Fruit fly (Drosophila melanogaster) whole organism, embryonic: ENCODE data around the gene CG8562.

Source experiments
- Bteb2 ChIP-seq: fragments of 200-800 bp; sonication (Bioruptor generic); optimal IDR thresholded peaks from 2 replicates; lab custom pipeline; 2016; ENCODE audit warnings: missing biosample characterization, missing genetic modification characterization
- CG10654 ChIP-seq: fragments of 200-800 bp; sonication (Bioruptor generic); optimal IDR thresholded peaks from 2 replicates; lab custom pipeline; 2016; ENCODE audit warnings: missing biosample characterization, missing genetic modification characterization
- CG10959 ChIP-seq: fragments of 200-800 bp; sonication (Bioruptor generic); IDR thresholded peaks from 2 replicates; pipeline ENCODE4 v1.3.6; 2022; ENCODE audit warnings: missing biosample characterization, missing genetic modification characterization
- CG11398 ChIP-seq: fragments of 200-800 bp; sonication (Bioruptor generic); optimal IDR thresholded peaks from 2 replicates; lab custom pipeline; 2016; ENCODE audit warnings: missing biosample characterization, missing genetic modification characterization
- CG16779 ChIP-seq: fragments of 200-800 bp; sonication (Bioruptor generic); IDR thresholded peaks from 2 replicates; pipeline ENCODE4 v1.3.6; 2022; ENCODE audit warnings: missing biosample characterization, missing genetic modification characterization
- CG16813 ChIP-seq: fragments of 200-800 bp; sonication (Bioruptor generic); IDR thresholded peaks from 3 replicates; pipeline ENCODE4 v1.3.6; 2022; ENCODE audit warnings: missing biosample characterization, missing genetic modification characterization; ENCODE audit not compliant: partially characterized antibody
- CG17328 ChIP-seq: fragments of 200-800 bp; sonication (Bioruptor generic); IDR thresholded peaks from 2 replicates; pipeline ENCODE4 v1.3.6; 2022; ENCODE audit warnings: missing biosample characterization, missing genetic modification characterization
- CG18476 ChIP-seq: fragments of 200-800 bp; sonication (Bioruptor generic); optimal IDR thresholded peaks from 2 replicates; lab custom pipeline; 2016; ENCODE audit warnings: missing biosample characterization, mild to moderate bottlenecking, missing genetic modification characterization
- CG2199 ChIP-seq: fragments of 200-800 bp; sonication (Bioruptor generic); IDR thresholded peaks from 3 replicates; pipeline ENCODE4 v1.3.6; 2022; ENCODE audit warnings: missing biosample characterization, missing genetic modification characterization
- CG2678 ChIP-seq: fragments of 200-800 bp; sonication (Bioruptor generic); optimal IDR thresholded peaks from 3 replicates; lab custom pipeline; 2019; ENCODE audit warnings: missing biosample characterization, mild to moderate bottlenecking, missing genetic modification characterization, moderate library complexity
- CG30403 ChIP-seq: fragments of 200-800 bp; sonication (Bioruptor generic); optimal IDR thresholded peaks from 3 replicates; lab custom pipeline; 2016; ENCODE audit warnings: missing biosample characterization, missing genetic modification characterization
- CG3065 ChIP-seq: fragments of 200-800 bp; sonication (Bioruptor generic); optimal IDR thresholded peaks from 2 replicates; lab custom pipeline; 2016; ENCODE audit warnings: missing biosample characterization, missing genetic modification characterization
- CG32772 ChIP-seq: fragments of 200-800 bp; sonication (Bioruptor generic); IDR thresholded peaks from 2 replicates; pipeline ENCODE4 v1.3.6; 2022; ENCODE audit warnings: missing biosample characterization, missing genetic modification characterization
- CG3847 ChIP-seq: fragments of 200-800 bp; sonication (Bioruptor generic); IDR thresholded peaks from 2 replicates; pipeline ENCODE4 v1.3.6; 2022; ENCODE audit warnings: missing biosample characterization, missing genetic modification characterization
- CG4328 ChIP-seq: fragments of 200-800 bp; sonication (Bioruptor generic); optimal IDR thresholded peaks from 3 replicates; lab custom pipeline; 2017; ENCODE audit warnings: missing biosample characterization, missing genetic modification reagents, missing genetic modification characterization
- CG6683 ChIP-seq: fragments of 200-800 bp; sonication (Bioruptor generic); optimal IDR thresholded peaks from 2 replicates; lab custom pipeline; 2017; ENCODE audit warnings: missing biosample characterization, mild to moderate bottlenecking, missing genetic modification characterization, missing genetic modification reagents
- CG6791 ChIP-seq: fragments of 200-800 bp; sonication (Bioruptor generic); IDR thresholded peaks from 3 replicates; pipeline ENCODE4 v1.3.6; 2022; ENCODE audit warnings: missing biosample characterization, missing genetic modification characterization; ENCODE audit not compliant: partially characterized antibody
- CG6854 ChIP-seq: fragments of 200-800 bp; sonication (Bioruptor generic); optimal IDR thresholded peaks from 3 replicates; lab custom pipeline; 2017; ENCODE audit warnings: missing biosample characterization, mild to moderate bottlenecking, missing genetic modification characterization
- CG7271 ChIP-seq: fragments of 200-800 bp; sonication (Bioruptor generic); optimal IDR thresholded peaks from 2 replicates; lab custom pipeline; 2018; ENCODE audit warnings: missing biosample characterization, mild to moderate bottlenecking, missing genetic modification characterization, moderate library complexity
- CG9797 ChIP-seq: fragments of 200-800 bp; sonication (Bioruptor generic); optimal IDR thresholded peaks from 3 replicates; lab custom pipeline; 2018; ENCODE audit warnings: missing biosample characterization, mild to moderate bottlenecking, missing genetic modification characterization
- Camta ChIP-seq: fragments of 200-800 bp; sonication (Bioruptor generic); optimal IDR thresholded peaks from 2 replicates; lab custom pipeline; 2016; ENCODE audit warnings: missing biosample characterization, missing genetic modification characterization
- Chrac-16 ChIP-seq: fragments of 200-800 bp; sonication (Bioruptor generic); optimal IDR thresholded peaks from 3 replicates; lab custom pipeline; 2016; ENCODE audit warnings: missing biosample characterization, missing genetic modification characterization
- D ChIP-seq, 2 experiments: fragments of 200-800 bp in 1 of 2; fragments of >200 bp in 1 of 2; sonication (Bioruptor generic) in 1 of 2; optimal IDR thresholded peaks; 2 replicates in 1 of 2; 3 replicates in 1 of 2; lab custom pipeline; 2017; ENCODE audit warnings: mild to moderate bottlenecking in 1 of 2, missing biosample characterization in 1 of 2, missing genetic modification characterization in 1 of 2, missing genetic modification reagents in 1 of 2
- Drgx ChIP-seq: fragments of 200-800 bp; sonication (Bioruptor generic); IDR thresholded peaks from 2 replicates; pipeline ENCODE4 v1.3.6; 2022; ENCODE audit warnings: missing biosample characterization, missing genetic modification characterization
- Fer3 ChIP-seq: fragments of 200-800 bp; sonication (Bioruptor generic); optimal IDR thresholded peaks from 2 replicates; lab custom pipeline; 2018; ENCODE audit warnings: missing biosample characterization, mild to moderate bottlenecking, missing genetic modification characterization, moderate library complexity
- HHEX ChIP-seq: fragments of 200-800 bp; sonication (Bioruptor generic); optimal IDR thresholded peaks from 3 replicates; lab custom pipeline; 2017; ENCODE audit warnings: missing biosample characterization, mild to moderate bottlenecking, missing genetic modification characterization, missing genetic modification reagents
- HLHmδ ChIP-seq: fragments of 200-800 bp; sonication (Bioruptor generic); optimal IDR thresholded peaks from 2 replicates; lab custom pipeline; 2018; ENCODE audit warnings: missing biosample characterization, mild to moderate bottlenecking, missing genetic modification characterization, moderate library complexity
- NFAT ChIP-seq: fragments of 200-800 bp; sonication (Bioruptor generic); IDR thresholded peaks from 2 replicates; pipeline ENCODE4 v1.3.6; 2022; ENCODE audit warnings: missing biosample characterization, missing genetic modification characterization
- Optix ChIP-seq: fragments of 200-800 bp; sonication (Bioruptor generic); IDR thresholded peaks from 3 replicates; pipeline ENCODE4 v1.3.6; 2022; ENCODE audit warnings: missing biosample characterization, missing genetic modification characterization
- Sry-δ ChIP-seq: fragments of 200-800 bp; sonication (Bioruptor generic); optimal IDR thresholded peaks from 2 replicates; lab custom pipeline; 2016; ENCODE audit warnings: missing biosample characterization, missing genetic modification characterization
- Tbp ChIP-seq: fragments of >200 bp; optimal IDR thresholded peaks from 2 replicates; lab custom pipeline; 2018; ENCODE audit warnings: missing biosample characterization, missing genetic modification characterization
- al ChIP-seq: fragments of 200-800 bp; sonication (Bioruptor generic); IDR thresholded peaks from 2 replicates; pipeline ENCODE4 v1.3.6; 2022; ENCODE audit warnings: missing biosample characterization, missing genetic modification characterization
- ase ChIP-seq: fragments of 200-800 bp; sonication (Bioruptor generic); IDR thresholded peaks from 3 replicates; pipeline ENCODE4 v1.3.6; 2022; ENCODE audit warnings: missing biosample characterization, missing genetic modification characterization
- btn ChIP-seq: fragments of 200-800 bp; sonication (Bioruptor generic); optimal IDR thresholded peaks from 2 replicates; lab custom pipeline; 2016; ENCODE audit warnings: missing biosample characterization, missing genetic modification characterization
- corto ChIP-seq: fragments of 200-800 bp; sonication (Bioruptor generic); optimal IDR thresholded peaks from 2 replicates; lab custom pipeline; 2016; ENCODE audit warnings: missing biosample characterization, mild to moderate bottlenecking, missing genetic modification characterization, moderate library complexity
- fd102C ChIP-seq: fragments of 200-800 bp; sonication (Bioruptor generic); optimal IDR thresholded peaks from 2 replicates; lab custom pipeline; 2018; ENCODE audit warnings: missing biosample characterization, mild to moderate bottlenecking, missing genetic modification characterization, moderate library complexity
- fru ChIP-seq: fragments of >200 bp; optimal IDR thresholded peaks from 2 replicates; lab custom pipeline; 2017
- gem ChIP-seq: fragments of 200-800 bp; sonication (Bioruptor generic); optimal IDR thresholded peaks from 2 replicates; lab custom pipeline; 2019; ENCODE audit warnings: missing biosample characterization, mild to moderate bottlenecking, missing genetic modification characterization, moderate library complexity
- kah ChIP-seq: fragments of 200-800 bp; sonication (Bioruptor generic); optimal IDR thresholded peaks from 2 replicates; lab custom pipeline; 2018; ENCODE audit warnings: missing biosample characterization, mild to moderate bottlenecking, missing genetic modification characterization
- mld ChIP-seq: fragments of 200-800 bp; sonication (Bioruptor generic); IDR thresholded peaks from 3 replicates; pipeline ENCODE4 v1.3.6; 2022; ENCODE audit warnings: missing biosample characterization, missing genetic modification characterization; ENCODE audit not compliant: partially characterized antibody
- nerfin-1 ChIP-seq: fragments of 200-800 bp; sonication (Bioruptor generic); optimal IDR thresholded peaks from 3 replicates; lab custom pipeline; 2019; ENCODE audit warnings: missing biosample characterization, mild to moderate bottlenecking, missing genetic modification characterization, moderate library complexity
- peb ChIP-seq: fragments of 200-800 bp; sonication (Bioruptor generic); IDR thresholded peaks from 2 replicates; pipeline ENCODE4 v1.3.6; 2022; ENCODE audit warnings: missing biosample characterization, missing genetic modification characterization
- pum ChIP-seq: fragments of 200-800 bp; sonication (Bioruptor generic); optimal IDR thresholded peaks from 2 replicates; lab custom pipeline; 2016; ENCODE audit warnings: missing biosample characterization, missing genetic modification characterization
- run ChIP-seq: fragments of 200-800 bp; sonication (Bioruptor generic); optimal IDR thresholded peaks from 3 replicates; lab custom pipeline; 2018; ENCODE audit warnings: missing biosample characterization, mild to moderate bottlenecking, missing genetic modification characterization
- sens-2 ChIP-seq: fragments of 200-800 bp; sonication (Bioruptor generic); IDR thresholded peaks from 2 replicates; pipeline ENCODE4 v1.3.6; 2022; ENCODE audit warnings: missing biosample characterization, missing genetic modification characterization
- sima ChIP-seq: fragments of 200-800 bp; sonication (Bioruptor generic); optimal IDR thresholded peaks from 2 replicates; lab custom pipeline; 2016; ENCODE audit warnings: missing biosample characterization, missing genetic modification characterization
- sna ChIP-seq: fragments of 200-800 bp; sonication (Bioruptor generic); IDR thresholded peaks from 2 replicates; pipeline ENCODE4 v1.3.6; 2022; ENCODE audit warnings: missing biosample characterization, missing genetic modification characterization; ENCODE audit not compliant: partially characterized antibody
- ssp ChIP-seq: fragments of 200-800 bp; sonication (Bioruptor generic); IDR thresholded peaks from 2 replicates; pipeline ENCODE4 v1.3.6; 2022; ENCODE audit warnings: missing biosample characterization, missing genetic modification characterization
- toy ChIP-seq: fragments of 200-800 bp; sonication (Bioruptor generic); IDR thresholded peaks from 2 replicates; pipeline ENCODE4 v1.3.6; 2022; ENCODE audit warnings: missing biosample characterization, missing genetic modification characterization
- twi ChIP-seq: fragments of 200-800 bp; optimal IDR thresholded peaks from 2 replicates; lab custom pipeline; 2019; ENCODE audit warnings: missing biosample characterization, mild to moderate bottlenecking, missing genetic modification characterization, moderate library complexity

Gene CG8562

DNA sequence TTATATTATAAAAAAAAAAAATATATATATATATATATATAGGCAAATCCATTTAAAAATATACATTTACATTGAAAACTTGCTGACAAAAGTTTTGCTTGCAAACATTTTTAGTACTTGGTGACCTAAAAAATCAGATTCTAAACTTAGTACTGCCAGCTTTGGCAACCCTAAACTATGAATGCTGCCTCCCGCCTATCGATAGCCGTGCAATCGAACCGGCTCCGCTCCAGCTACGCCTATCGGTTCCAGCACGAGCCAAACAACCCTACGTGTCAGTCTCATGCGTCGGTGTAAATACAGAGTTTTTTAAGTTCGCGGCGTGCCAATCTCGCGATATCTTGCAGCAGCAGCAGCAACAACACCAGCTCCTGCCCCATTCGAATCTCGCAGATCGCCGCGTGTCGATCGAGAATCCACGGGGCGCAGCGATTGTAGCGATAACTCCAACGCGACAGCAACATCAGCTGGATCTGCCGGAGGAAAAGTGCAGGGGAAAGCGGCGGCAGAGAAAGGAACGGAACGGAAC lies 37.7 kb upstream of the CG8562 start, which contains the start of gene Sec63 (continued):
- TF ChIP-seq Drgx (GFP tag; lab: Robert Waterston, UW): no peak
- no peak for TF ChIP-seq CG11398 (GFP tag; lab: Kevin White, UChicago)
- peak; percentile 71 for TF ChIP-seq gem (tag; lab: Kevin White, UChicago)
- TF ChIP-seq nerfin-1 (tag; lab: Kevin White, UChicago): peak; percentile 21
- peak; percentile 16 for TF ChIP-seq Fer3
- peak; percentile 42; the same call in 1 of the 3 replicates for TF ChIP-seq ase (GFP tag; lab: Robert Waterston, UW)
- TF ChIP-seq CG16813 (GFP tag; lab: Robert Waterston, UW): peak; percentile 81
- TF ChIP-seq toy (GFP tag; lab: Robert Waterston, UW): no peak
- no peak for TF ChIP-seq run (tag; lab: Kevin White, UChicago)
- TF ChIP-seq Optix (GFP tag; lab: Robert Waterston, UW): no peak
- no peak for TF ChIP-seq CG6683 (GFP tag; lab: Kevin White, UChicago)
- TF ChIP-seq Bteb2 (GFP tag; lab: Kevin White, UChicago): no peak
- no peak for TF ChIP-seq CG18476 (GFP tag; lab: Kevin White, UChicago)
- peak; percentile 23; the same call in 1 of the 3 replicates for TF ChIP-seq CG2199 (GFP tag; lab: Robert Waterston, UW)
- 0 out of 2 replicates have a peak, but pooled peaks have one; percentile 42 for TF ChIP-seq CG16779 (GFP tag; lab: Robert Waterston, UW)
- TF ChIP-seq sima (GFP tag; lab: Kevin White, UChicago): no peak
- peak; percentile 46 for TF ChIP-seq CG30403 (GFP tag; lab: Kevin White, UChicago)
- no peak for TF ChIP-seq CG6854 (GFP tag; lab: Kevin White, UChicago)
- TF ChIP-seq al (GFP tag; lab: Robert Waterston, UW): peak; percentile 62
- no peak for TF ChIP-seq sens-2
- TF ChIP-seq CG17328 (GFP tag; lab: Robert Waterston, UW): peak; percentile 32; the same call in 1 of the 2 replicates
- TF ChIP-seq CG6791 (GFP tag; lab: Robert Waterston, UW): peak; percentile 91
- no peak for TF ChIP-seq CG9797 (GFP tag; lab: Kevin White, UChicago)
- TF ChIP-seq corto (GFP tag; lab: Kevin White, UChicago): no peak
- no peak for TF ChIP-seq peb (GFP tag; lab: Robert Waterston, UW)
- no peak for TF ChIP-seq Tbp (GFP tag; lab: Kevin White, UChicago)
- no peak for TF ChIP-seq kah (GFP tag; lab: Kevin White, UChicago)
- TF ChIP-seq CG7271 (tag; lab: Kevin White, UChicago): no peak
- TF ChIP-seq twi: no peak
- TF ChIP-seq pum (GFP tag; lab: Kevin White, UChicago): no peak
- peak; percentile 78 for TF ChIP-seq sna (GFP tag; lab: Robert Waterston, UW)
- TF ChIP-seq CG10959 (GFP tag; lab: Robert Waterston, UW): 0 out of 2 replicates have a peak, but pooled peaks have one; percentile 14
- TF ChIP-seq fd102C (GFP tag; lab: Kevin White, UChicago): no peak
- peak; percentile 52 for TF ChIP-seq CG3065 (GFP tag; lab: Kevin White, UChicago)
- peak; percentile 38 for TF ChIP-seq Chrac-16
- peak; percentile 74 for TF ChIP-seq CG3847 (GFP tag; lab: Robert Waterston, UW)
- TF ChIP-seq btn (GFP tag; lab: Kevin White, UChicago): no peak
- TF ChIP-seq CG32772 (GFP tag; lab: Robert Waterston, UW): peak; percentile 4; the same call in 1 of the 2 replicates
- peak; percentile 67 for TF ChIP-seq NFAT (GFP tag; lab: Robert Waterston, UW)
- TF ChIP-seq HHEX (GFP tag; lab: Kevin White, UChicago): peak; percentile 34
- no peak for TF ChIP-seq fru (lab: Kevin White, UChicago)
- peak; percentile 87; the same call in 2 of the 3 replicates for TF ChIP-seq mld (GFP tag; lab: Robert Waterston, UW)
- TF ChIP-seq CG2678 (tag; lab: Kevin White, UChicago): peak; percentile 63
- no peak for TF ChIP-seq CG4328 (GFP tag; lab: Kevin White, UChicago)
- TF ChIP-seq HLHmδ (GFP tag; lab: Kevin White, UChicago): peak; percentile 96
- 0 out of 2 replicates have a peak, but pooled peaks have one; percentile 30 for TF ChIP-seq ssp (GFP tag; lab: Robert Waterston, UW)
- no peak for TF ChIP-seq CG10654 (GFP tag; lab: Kevin White, UChicago)
- peak; percentile 77 for TF ChIP-seq Sry-δ (GFP tag; lab: Kevin White, UChicago)
- TF ChIP-seq D (optimal IDR thresholded peaks at IDR 0.05; lab: Kevin White, UChicago): no peak
- TF ChIP-seq D (GFP tag; optimal IDR thresholded peaks at IDR 0.05; lab: Kevin White, UChicago): peak; percentile 3
- TF ChIP-seq Camta: no peak
